Worm (Caenorhabditis elegans) whole organism, L1 larva: ENCODE results near the gene ZK666.8.

Experiments
- ces-1 ChIP-seq: fragments of 150-350 bp; optimal IDR thresholded peaks from 2 replicates; lab custom pipeline; 2014; ENCODE audit warnings: missing biosample characterization, missing genetic modification reagents, missing genetic modification characterization
- hlh-17 ChIP-seq: fragments of 200-800 bp; sonication (Bioruptor generic); optimal IDR thresholded peaks from 2 replicates; lab custom pipeline; 2018; ENCODE audit warnings: missing genetic modification characterization, mild to moderate bottlenecking, missing compliant biosample characterization, moderate library complexity, borderline replicate concordance
- mep-1 ChIP-seq: fragments of 150-350 bp; optimal IDR thresholded peaks from 2 replicates; lab custom pipeline; 2014; ENCODE audit warnings: missing biosample characterization, missing genetic modification characterization
- snpc-4 ChIP-seq: fragments of 150-350 bp; optimal IDR thresholded peaks from 2 replicates; lab custom pipeline; 2014; ENCODE audit warnings: missing biosample characterization, missing genetic modification characterization

ce11 chrII:10446814-10447213 lies 46.1 kb downstream of the ZK666.8 start:
- TF ChIP-seq ces-1 (GFP tag; lab: Kevin White, UChicago) (no peak), mep-1 (tag; lab: Kevin White, UChicago) (no peak), hlh-17 (GFP tag; lab: Kevin White, UChicago) (no peak), snpc-4 (tag; lab: Kevin White, UChicago) (no peak)
